Fruit fly (Drosophila melanogaster): ENCODE measurements around the gene CG17202.

Gene CG17202

dm6 chr3R:12379249-12379648 lies 43.3 kb upstream of the CG17202 start:
- TF ChIP-seq dsf (GFP tag; optimal IDR thresholded peaks at IDR 0.05; ENCODE audit: borderline replicate concordance) (no peak), jim (GFP tag; optimal IDR thresholded peaks at IDR 0.05) (no peak), sv (GFP tag; optimal IDR thresholded peaks at IDR 0.05) (no peak), Rel (GFP tag; optimal IDR thresholded peaks at IDR 0.05) (no peak), Rel (tag; optimal IDR thresholded peaks at IDR 0.05) (no peak), h (GFP tag; optimal IDR thresholded peaks at IDR 0.05) (no peak), fru (GFP tag; optimal IDR thresholded peaks at IDR 0.05) (no peak), rgr (GFP tag; optimal IDR thresholded peaks at IDR 0.05) (no peak), dmrt93B (GFP tag; optimal IDR thresholded peaks at IDR 0.05) (no peak), Mio (GFP tag; optimal IDR thresholded peaks at IDR 0.05) (no peak), HLH106 (tag; optimal IDR thresholded peaks at IDR 0.05) (no peak), lola (GFP tag; optimal IDR thresholded peaks at IDR 0.05) (no peak), Dfd (GFP tag; optimal IDR thresholded peaks at IDR 0.05) (no peak), CG32264 (GFP tag; optimal IDR thresholded peaks at IDR 0.05) (no peak), GATAd (GFP tag; optimal IDR thresholded peaks at IDR 0.05) (no peak), sage (GFP tag; optimal IDR thresholded peaks at IDR 0.05) (no peak), pan (optimal IDR thresholded peaks at IDR 0.05) (no peak), OdsH (GFP tag; optimal IDR thresholded peaks at IDR 0.05) (no peak), woc (GFP tag; optimal IDR thresholded peaks at IDR 0.05) (no peak), CrebA (GFP tag; optimal IDR thresholded peaks at IDR 0.05; ENCODE audit: borderline replicate concordance) (no peak), Vsx2 (GFP tag; optimal IDR thresholded peaks at IDR 0.05; ENCODE audit: partially characterized antibody) (no peak)

dm6 chr3R:12379708-12380107 lies 42.9 kb upstream of the CG17202 start, which contains the start of gene GstD8:
TSS of gene GstD8 (plus strand) at chr3R:12380008.
- TF ChIP-seq Sp1 (GFP tag; optimal IDR thresholded peaks at IDR 0.05) = no peak
- no peak for TF ChIP-seq OdsH (GFP tag; optimal IDR thresholded peaks at IDR 0.05)
- TF ChIP-seq Mio (GFP tag; optimal IDR thresholded peaks at IDR 0.05) = no peak
- TF ChIP-seq Dfd (GFP tag; optimal IDR thresholded peaks at IDR 0.05) = no peak
- TF ChIP-seq CrebA (GFP tag; optimal IDR thresholded peaks at IDR 0.05; ENCODE audit: borderline replicate concordance) = no peak

dm6 chr3R:12381130-12381700 lies 41.4 kb upstream of the CG17202 start:
- TF ChIP-seq dsf (GFP tag; optimal IDR thresholded peaks at IDR 0.05; ENCODE audit: borderline replicate concordance) (no peak), CG9705 (GFP tag; optimal IDR thresholded peaks at IDR 0.05) (no peak), Mio (GFP tag; optimal IDR thresholded peaks at IDR 0.05) (no peak), woc (GFP tag; optimal IDR thresholded peaks at IDR 0.05) (no peak), rgr (GFP tag; optimal IDR thresholded peaks at IDR 0.05) (no peak), Dfd (GFP tag; optimal IDR thresholded peaks at IDR 0.05) (no peak), CG32264 (GFP tag; optimal IDR thresholded peaks at IDR 0.05) (no peak), HLH106 (tag; optimal IDR thresholded peaks at IDR 0.05) (no peak), foxo (GFP tag; optimal IDR thresholded peaks at IDR 0.05) (no peak), dmrt93B (GFP tag; optimal IDR thresholded peaks at IDR 0.05) (no peak), Sp1 (GFP tag; optimal IDR thresholded peaks at IDR 0.05) (no peak), Jra (GFP tag; optimal IDR thresholded peaks at IDR 0.05) (no peak), Rel (GFP tag; optimal IDR thresholded peaks at IDR 0.05) (no peak), Rel (tag; optimal IDR thresholded peaks at IDR 0.05) (no peak), jim (GFP tag; optimal IDR thresholded peaks at IDR 0.05) (no peak), Hnf4 (GFP tag; optimal IDR thresholded peaks at IDR 0.05) (no peak)

- no peak for TF ChIP-seq usp (GFP tag; optimal IDR thresholded peaks at IDR 0.05)
- no peak for TF ChIP-seq tai (GFP tag; optimal IDR thresholded peaks at IDR 0.05)
- no peak for TF ChIP-seq rgr (GFP tag; optimal IDR thresholded peaks at IDR 0.05)
- no peak for TF ChIP-seq Dfd (GFP tag; optimal IDR thresholded peaks at IDR 0.05)
- no peak for TF ChIP-seq Sp1 (GFP tag; optimal IDR thresholded peaks at IDR 0.05)
- TF ChIP-seq brk (GFP tag; optimal IDR thresholded peaks at IDR 0.05) = no peak
- no peak for TF ChIP-seq CG32264 (GFP tag; optimal IDR thresholded peaks at IDR 0.05)
- TF ChIP-seq pan (optimal IDR thresholded peaks at IDR 0.05) = no peak
- TF ChIP-seq sage (GFP tag; optimal IDR thresholded peaks at IDR 0.05) = no peak
- TF ChIP-seq GATAd (GFP tag; optimal IDR thresholded peaks at IDR 0.05) = no peak
- TF ChIP-seq psq (GFP tag; optimal IDR thresholded peaks at IDR 0.05) = no peak
- no peak for TF ChIP-seq Rel (GFP tag; optimal IDR thresholded peaks at IDR 0.05)
- TF ChIP-seq Rel (tag; optimal IDR thresholded peaks at IDR 0.05) = no peak
- no peak for TF ChIP-seq dl (GFP tag; optimal IDR thresholded peaks at IDR 0.05; ENCODE audit: insufficient read depth in 1 of 2, partially characterized antibody in 2 of 2)
Observed at dm6 chr3R:12382563-12382962, 40.0 kb upstream of the CG17202 start, which contains the start of gene CG10035. TSS of gene CG10035 (minus strand) at chr3R:12382691.
